Fruit fly (Drosophila melanogaster): Measurements from ENCODE around the gene Kebab.

Gene Kebab

DNA sequence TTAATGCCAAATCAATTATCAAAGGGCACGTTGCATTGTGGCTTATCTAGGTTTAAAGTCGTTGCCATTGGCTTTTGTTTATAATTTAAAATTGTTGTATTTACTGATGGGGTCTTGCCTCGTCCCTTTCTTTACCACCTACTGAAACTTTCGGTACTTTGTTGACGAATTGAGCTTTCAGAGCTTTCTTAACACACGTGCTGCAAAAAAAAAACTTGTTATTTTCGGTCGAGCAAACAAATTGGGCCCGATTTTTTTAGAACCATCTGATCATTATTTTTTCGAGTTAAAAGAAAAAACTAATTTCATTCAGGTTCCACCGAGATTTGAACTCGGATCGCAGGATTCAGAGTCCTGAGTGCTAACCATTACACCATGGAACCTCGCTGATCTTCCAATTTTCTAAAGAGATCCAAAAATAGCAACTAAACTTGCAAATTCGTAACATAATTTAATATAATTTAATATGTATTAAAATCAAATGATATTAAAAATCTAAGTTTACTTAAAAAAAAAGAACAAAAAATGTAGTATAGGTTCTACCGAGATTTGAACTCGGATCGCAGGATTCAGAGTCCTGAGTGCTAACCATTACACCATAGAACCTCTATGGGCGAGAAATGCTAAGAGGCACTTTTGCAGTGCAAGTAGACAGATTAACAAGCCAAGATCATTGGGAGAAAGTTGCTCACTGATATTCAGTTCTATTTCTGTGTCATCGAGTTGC is 34.8 kb upstream of the Kebab start (continued):
- TF ChIP-seq CG12071 (GFP tag; optimal IDR thresholded peaks at IDR 0.05) (no peak), pros (GFP tag; optimal IDR thresholded peaks at IDR 0.05) (no peak), CG43689 (GFP tag; IDR thresholded peaks at IDR 0.05) (no peak), CG34224 (GFP tag; IDR thresholded peaks at IDR 0.05; ENCODE audit: partially characterized antibody) (peak; percentile 56; the same call in 2 of the 3 replicates), Dll (GFP tag; IDR thresholded peaks at IDR 0.05; ENCODE audit: partially characterized antibody) (peak; percentile 64; the same call in 2 of the 4 replicates), mam (GFP tag; optimal IDR thresholded peaks at IDR 0.05) (no peak), unc-4 (GFP tag; IDR thresholded peaks at IDR 0.05; ENCODE audit: partially characterized antibody) (peak; percentile 22; the same call in 1 of the 2 replicates), unpg (GFP tag; optimal IDR thresholded peaks at IDR 0.05) (no peak), CG8388 (GFP tag; optimal IDR thresholded peaks at IDR 0.05) (no peak), Bdp1 (GFP tag; optimal IDR thresholded peaks at IDR 0.05) (peak; percentile 99), eyg (GFP tag; optimal IDR thresholded peaks at IDR 0.05) (no peak), Hand (GFP tag; optimal IDR thresholded peaks at IDR 0.05) (no peak), CG16779 (GFP tag; IDR thresholded peaks at IDR 0.05) (no peak), CG6791 (GFP tag; IDR thresholded peaks at IDR 0.05; ENCODE audit: partially characterized antibody) (peak; percentile 93), CG9437 (GFP tag; optimal IDR thresholded peaks at IDR 0.05) (no peak), ham (GFP tag; IDR thresholded peaks at IDR 0.05) (no peak), CG17385 (GFP tag; optimal IDR thresholded peaks at IDR 0.05) (no peak), abd-A (tag; optimal IDR thresholded peaks at IDR 0.05) (no peak), jigr1 (GFP tag; IDR thresholded peaks at IDR 0.05) (no peak), CG15269 (tag; optimal IDR thresholded peaks at IDR 0.05) (no peak), tna (GFP tag; IDR thresholded peaks at IDR 0.05; ENCODE audit: partially characterized antibody) (peak; percentile 71; the same call in 1 of the 2 replicates), CG8924 (tag; optimal IDR thresholded peaks at IDR 0.05) (no peak), hb (GFP tag; IDR thresholded peaks at IDR 0.05; ENCODE audit: partially characterized antibody) (0 out of 3 replicates have a peak, but pooled peaks have one; percentile 50), danr (GFP tag; IDR thresholded peaks at IDR 0.05) (no peak), toy (GFP tag; IDR thresholded peaks at IDR 0.05) (no peak), CG12769 (tag; optimal IDR thresholded peaks at IDR 0.05) (no peak), Stat92E (GFP tag; optimal IDR thresholded peaks at IDR 0.05) (peak in 1 of 3 experiments; percentile 50), Nf-YA (GFP tag; IDR thresholded peaks at IDR 0.05) (no peak), CG5245 (GFP tag; optimal IDR thresholded peaks at IDR 0.05) (no peak), mld (GFP tag; IDR thresholded peaks at IDR 0.05; ENCODE audit: partially characterized antibody) (peak; percentile 85), cwo (GFP tag; optimal IDR thresholded peaks at IDR 0.05) (peak; percentile 92), Hr3 (GFP tag; optimal IDR thresholded peaks at IDR 0.05) (no peak), vnd (GFP tag; IDR thresholded peaks at IDR 0.05; ENCODE audit: partially characterized antibody) (peak; percentile 60; the same call in 2 of the 3 replicates), CG18599 (GFP tag; optimal IDR thresholded peaks at IDR 0.05) (no peak), CG2199 (GFP tag; IDR thresholded peaks at IDR 0.05) (no peak), sima (GFP tag; optimal IDR thresholded peaks at IDR 0.05) (no peak), CG8359 (GFP tag; optimal IDR thresholded peaks at IDR 0.05; ENCODE audit: borderline replicate concordance) (no peak), tin (GFP tag; optimal IDR thresholded peaks at IDR 0.05) (no peak), hkb (optimal IDR thresholded peaks at IDR 0.05) (no peak), hkb (GFP tag; IDR thresholded peaks at IDR 0.05) (0 out of 2 replicates have a peak, but pooled peaks have one; percentile 12), CG10959 (GFP tag; IDR thresholded peaks at IDR 0.05) (no peak), CG17361 (GFP tag; IDR thresholded peaks at IDR 0.05) (no peak), tap (tag; optimal IDR thresholded peaks at IDR 0.05) (peak; percentile 25), CG12942 (GFP tag; optimal IDR thresholded peaks at IDR 0.05) (no peak), gsb (GFP tag; IDR thresholded peaks at IDR 0.05) (no peak), Adf1 (GFP tag; IDR thresholded peaks at IDR 0.05) (no peak), inv (GFP tag; IDR thresholded peaks at IDR 0.05; ENCODE audit: partially characterized antibody) (peak; percentile 38; the same call in 1 of the 2 replicates), CG13123 (GFP tag; optimal IDR thresholded peaks at IDR 0.05) (no peak)

Measured in whole organism, embryonic.